Fruit fly (Drosophila melanogaster): Measurements from ENCODE around the gene Zmynd8.
A peak's percentile ranks its signal among the peaks of the same experiment; 100 is the strongest.

Gene Zmynd8

dm6 chr3R:31636501-31636900, 32.8 kb upstream of the Zmynd8 start (continued):
- peak; percentile 45 for TF ChIP-seq HHEX (GFP tag; optimal IDR thresholded peaks at IDR 0.05)
- TF ChIP-seq eyg (GFP tag; optimal IDR thresholded peaks at IDR 0.05): no peak
- no peak for TF ChIP-seq Atf-2 (GFP tag; optimal IDR thresholded peaks at IDR 0.05)
- TF ChIP-seq Pdp1 (GFP tag; optimal IDR thresholded peaks at IDR 0.05): peak in 1 of 2 experiments; percentile 2
- TF ChIP-seq ERR (GFP tag; optimal IDR thresholded peaks at IDR 0.05): no peak
- no peak for TF ChIP-seq CG1233 (GFP tag; optimal IDR thresholded peaks at IDR 0.05)
- no peak for TF ChIP-seq CG2129 (GFP tag; IDR thresholded peaks at IDR 0.05; ENCODE audit: partially characterized antibody)
- no peak for TF ChIP-seq CG6765 (GFP tag; optimal IDR thresholded peaks at IDR 0.05)
- no peak for TF ChIP-seq CG10979 (tag; optimal IDR thresholded peaks at IDR 0.05)
- TF ChIP-seq CG16815 (GFP tag; optimal IDR thresholded peaks at IDR 0.05): peak; percentile 14
- no peak for TF ChIP-seq fd102C (GFP tag; optimal IDR thresholded peaks at IDR 0.05)
- no peak for TF ChIP-seq croc (GFP tag; conservative IDR thresholded peaks at IDR 0.05)
- peak; percentile 55; the same call in 1 of the 2 replicates for TF ChIP-seq CG9932 (GFP tag; IDR thresholded peaks at IDR 0.05)
- no peak for TF ChIP-seq her (GFP tag; optimal IDR thresholded peaks at IDR 0.05)
- TF ChIP-seq CG7745 (tag; optimal IDR thresholded peaks at IDR 0.05): no peak
- TF ChIP-seq CG9876 (GFP tag; optimal IDR thresholded peaks at IDR 0.05): peak; percentile 21
- no peak for TF ChIP-seq Camta (GFP tag; optimal IDR thresholded peaks at IDR 0.05)
- no peak for TF ChIP-seq org-1 (GFP tag; optimal IDR thresholded peaks at IDR 0.05)
- TF ChIP-seq fd3F (GFP tag; optimal IDR thresholded peaks at IDR 0.05): peak; percentile 12
- TF ChIP-seq CG2199 (GFP tag; IDR thresholded peaks at IDR 0.05): no peak
- TF ChIP-seq CG11696 (GFP tag; IDR thresholded peaks at IDR 0.05): no peak
- no peak for TF ChIP-seq toy (GFP tag; IDR thresholded peaks at IDR 0.05)
- TF ChIP-seq Nf-YC (tag; optimal IDR thresholded peaks at IDR 0.05): no peak
- TF ChIP-seq shn (GFP tag; optimal IDR thresholded peaks at IDR 0.05): no peak
- TF ChIP-seq so (GFP tag; IDR thresholded peaks at IDR 0.05): no peak
- no peak for TF ChIP-seq CG33557 (GFP tag; optimal IDR thresholded peaks at IDR 0.05)
- no peak for TF ChIP-seq CG10543 (GFP tag; optimal IDR thresholded peaks at IDR 0.05)
- no peak for TF ChIP-seq hkb (optimal IDR thresholded peaks at IDR 0.05)
- peak; percentile 45 for TF ChIP-seq hkb (GFP tag; IDR thresholded peaks at IDR 0.05)
- no peak for TF ChIP-seq Jarid2 (GFP tag; optimal IDR thresholded peaks at IDR 0.05)
- no peak for TF ChIP-seq sim (GFP tag; IDR thresholded peaks at IDR 0.05)
- TF ChIP-seq Six4 (GFP tag; optimal IDR thresholded peaks at IDR 0.05): no peak
- peak; percentile 75 for TF ChIP-seq CG2120 (GFP tag; optimal IDR thresholded peaks at IDR 0.05)
- no peak for TF ChIP-seq insv (GFP tag; optimal IDR thresholded peaks at IDR 0.05)
- TF ChIP-seq pzg (GFP tag; optimal IDR thresholded peaks at IDR 0.05): no peak
- TF ChIP-seq Hsf (GFP tag; optimal IDR thresholded peaks at IDR 0.05): peak; percentile 35
- TF ChIP-seq Dad (GFP tag; optimal IDR thresholded peaks at IDR 0.05): peak; percentile 9
- peak; percentile 14 for TF ChIP-seq CG13775 (GFP tag; optimal IDR thresholded peaks at IDR 0.05)
- TF ChIP-seq jing (GFP tag; optimal IDR thresholded peaks at IDR 0.05): no peak
- TF ChIP-seq dpn (GFP tag; optimal IDR thresholded peaks at IDR 0.05): peak; percentile 43 to 44
- TF ChIP-seq CG17912 (GFP tag; optimal IDR thresholded peaks at IDR 0.05): no peak
- TF ChIP-seq CG6683 (GFP tag; optimal IDR thresholded peaks at IDR 0.05): no peak
- no peak for TF ChIP-seq CG31441 (GFP tag; IDR thresholded peaks at IDR 0.05)
- TF ChIP-seq Blimp-1 (GFP tag; optimal IDR thresholded peaks at IDR 0.05): no peak
- TF ChIP-seq Adf1 (GFP tag; IDR thresholded peaks at IDR 0.05): no peak; the same call in 1 of the 2 replicates
- no peak for TF ChIP-seq CG7372 (GFP tag; IDR thresholded peaks at IDR 0.05)
- no peak for TF ChIP-seq MTF-1 (GFP tag; optimal IDR thresholded peaks at IDR 0.05; ENCODE audit: borderline replicate concordance)
- TF ChIP-seq zen2 (GFP tag; IDR thresholded peaks at IDR 0.05; ENCODE audit: partially characterized antibody): no peak
- TF ChIP-seq H15 (GFP tag; IDR thresholded peaks at IDR 0.05): no peak
- no peak for TF ChIP-seq CG6854 (GFP tag; optimal IDR thresholded peaks at IDR 0.05)
- TF ChIP-seq CG18599 (GFP tag; optimal IDR thresholded peaks at IDR 0.05): peak; percentile 80

Data from whole organism, embryonic.